Worm (Caenorhabditis elegans) whole organism, L4 larva: ENCODE results near the gene C56G2.5.

Source experiments
- T20F7.1 ChIP-seq: fragments of 200-800 bp; sonication (Bioruptor generic); optimal IDR thresholded peaks from 2 replicates; lab custom pipeline; 2018; ENCODE audit warnings: mild to moderate bottlenecking, missing genetic modification characterization, missing compliant biosample characterization
- Y48G9A.11 ChIP-seq: fragments of 200-800 bp; sonication (Bioruptor generic); IDR thresholded peaks from 2 replicates; pipeline ENCODE4 v1.3.6; 2022; ENCODE audit warnings: missing genetic modification reagents, missing genetic modification characterization, missing compliant biosample characterization
- ZK337.2 ChIP-seq: fragments of 200-800 bp; sonication (Bioruptor generic); IDR thresholded peaks from 2 replicates; pipeline ENCODE4 v1.3.6; 2022; ENCODE audit warnings: missing genetic modification reagents, missing genetic modification characterization, missing compliant biosample characterization
- aly-2 ChIP-seq: sonication (generic microtip); optimal IDR thresholded peaks from 2 replicates; lab custom pipeline; 2018; ENCODE audit warnings: missing biosample characterization, missing genetic modification characterization
- ama-1 ChIP-seq: fragments of 150-350 bp; optimal IDR thresholded peaks from 2 replicates; lab custom pipeline; 2014; ENCODE audit warnings: inconsistent platforms, mixed read lengths
- attf-4 ChIP-seq: sonication (generic microtip); optimal IDR thresholded peaks from 3 replicates; lab custom pipeline; 2017; ENCODE audit warnings: missing biosample characterization, missing genetic modification characterization
- ceh-44 ChIP-seq: fragments of 200-800 bp; sonication (Bioruptor generic); IDR thresholded peaks from 2 replicates; pipeline ENCODE4 v1.3.6; 2022; ENCODE audit warnings: missing genetic modification reagents, missing genetic modification characterization, missing compliant biosample characterization
- ceh-82 ChIP-seq: sonication (generic microtip); optimal IDR thresholded peaks from 2 replicates; lab custom pipeline; 2017; ENCODE audit warnings: missing biosample characterization, missing genetic modification characterization
- cey-2 ChIP-seq: sonication (generic microtip); optimal IDR thresholded peaks from 3 replicates; lab custom pipeline; 2017; ENCODE audit warnings: missing genetic modification characterization, mild to moderate bottlenecking, missing compliant biosample characterization, antibody characterized with exemption, borderline replicate concordance; ENCODE audit not compliant: insufficient read depth
- ctbp-1 ChIP-seq: fragments of 200-800 bp; sonication (Bioruptor generic); IDR thresholded peaks from 2 replicates; pipeline ENCODE4 v1.3.6; 2022; ENCODE audit warnings: missing genetic modification reagents, missing genetic modification characterization, missing compliant biosample characterization
- daf-16 ChIP-seq, 3 experiments: sonication (generic microtip); optimal IDR thresholded peaks; 2 replicates each; lab custom pipeline; 2016 to 2017; ENCODE audit warnings: missing genetic modification characterization in 3 of 3, missing genetic modification reagents in 3 of 3, mild to moderate bottlenecking in 2 of 3, missing compliant biosample characterization in 2 of 3, missing biosample characterization in 1 of 3, moderate library complexity in 1 of 3
- dmd-6 ChIP-seq: fragments of 200-800 bp; sonication (Bioruptor generic); IDR thresholded peaks from 2 replicates; pipeline ENCODE4 v1.3.6; 2022; ENCODE audit warnings: missing genetic modification reagents, missing genetic modification characterization, missing compliant biosample characterization
- dmd-9 ChIP-seq: fragments of 200-800 bp; sonication (Bioruptor generic); IDR thresholded peaks from 2 replicates; pipeline ENCODE4 v1.3.6; 2022; ENCODE audit warnings: missing genetic modification reagents, missing genetic modification characterization, missing compliant biosample characterization
- dpl-1 ChIP-seq: fragments of 150-350 bp; optimal IDR thresholded peaks from 2 replicates; lab custom pipeline; 2014; ENCODE audit warnings: missing biosample characterization, missing genetic modification reagents, missing genetic modification characterization
- dve-1 ChIP-seq: sonication (generic microtip); optimal IDR thresholded peaks from 2 replicates; lab custom pipeline; 2017; ENCODE audit warnings: antibody characterized with exemption, mild to moderate bottlenecking, missing genetic modification characterization, missing compliant biosample characterization; ENCODE audit not compliant: insufficient read depth
- egl-27 ChIP-seq: sonication (generic microtip); optimal IDR thresholded peaks from 3 replicates; lab custom pipeline; 2017; ENCODE audit warnings: missing biosample characterization, missing genetic modification reagents, missing genetic modification characterization
- egl-43 ChIP-seq: fragments of 200-800 bp; sonication (Bioruptor generic); IDR thresholded peaks from 2 replicates; pipeline ENCODE4 v1.3.6; 2022; ENCODE audit warnings: missing genetic modification reagents, missing genetic modification characterization, missing compliant biosample characterization
- fkh-10 ChIP-seq: fragments of 150-350 bp; optimal IDR thresholded peaks from 2 replicates; lab custom pipeline; 2014; ENCODE audit warnings: missing biosample characterization, missing genetic modification reagents, missing genetic modification characterization
- hif-1 ChIP-seq, 2 experiments: sonication (generic microtip); optimal IDR thresholded peaks; 2 replicates each; lab custom pipeline; 2016 to 2017; ENCODE audit warnings: missing compliant biosample characterization in 2 of 2, missing genetic modification characterization in 2 of 2, missing genetic modification reagents in 2 of 2, missing genotype in 2 of 2, mild to moderate bottlenecking in 1 of 2
- hlh-11 ChIP-seq: fragments of 200-800 bp; sonication (Bioruptor generic); optimal IDR thresholded peaks from 2 replicates; lab custom pipeline; 2018; ENCODE audit warnings: mild to moderate bottlenecking, missing genetic modification characterization, missing compliant biosample characterization
- hmg-1.1 ChIP-seq: fragments of 200-800 bp; sonication (Bioruptor generic); IDR thresholded peaks from 2 replicates; pipeline ENCODE4 v1.3.6; 2022; ENCODE audit warnings: missing genetic modification reagents, missing genetic modification characterization, missing compliant biosample characterization
- jun-1 ChIP-seq: fragments of 150-350 bp; optimal IDR thresholded peaks from 2 replicates; lab custom pipeline; 2014; ENCODE audit warnings: missing biosample characterization, missing genetic modification reagents, missing genetic modification characterization
- lin-1 ChIP-seq: fragments of 200-800 bp; sonication (Bioruptor generic); IDR thresholded peaks from 2 replicates; pipeline ENCODE4 v1.3.6; 2022; ENCODE audit warnings: missing genetic modification reagents, missing genetic modification characterization, missing compliant biosample characterization
- lin-13 ChIP-seq: fragments of 150-350 bp; optimal IDR thresholded peaks from 2 replicates; lab custom pipeline; 2014; ENCODE audit warnings: missing biosample characterization, missing genetic modification reagents, missing genetic modification characterization
- lsy-2 ChIP-seq, 2 experiments: fragments of 150-350 bp in 1 of 2; sonication (generic microtip) in 1 of 2; optimal IDR thresholded peaks; 2 replicates each; lab custom pipeline; 2014 to 2017; ENCODE audit warnings: missing biosample characterization in 2 of 2, missing genetic modification characterization in 2 of 2
- madf-5 ChIP-seq, 2 experiments: fragments of 200-800 bp; sonication (Bioruptor generic); IDR thresholded peaks; 2 replicates each; pipeline ENCODE4 v1.3.6; 2022; ENCODE audit warnings: missing compliant biosample characterization in 2 of 2, missing genetic modification characterization in 2 of 2
- mdl-1 ChIP-seq, 2 experiments: fragments of 150-350 bp in 1 of 2; sonication (generic microtip) in 1 of 2; optimal IDR thresholded peaks; 2 replicates each; lab custom pipeline; 2014 to 2017; ENCODE audit warnings: missing biosample characterization in 2 of 2, missing genetic modification characterization in 2 of 2
- mep-1 ChIP-seq: fragments of 150-350 bp; sonication (generic microtip); optimal IDR thresholded peaks from 3 replicates; lab custom pipeline; 2014; ENCODE audit warnings: missing biosample characterization, missing genetic modification characterization
- mxl-3 ChIP-seq: fragments of 200-800 bp; sonication (Bioruptor generic); optimal IDR thresholded peaks from 2 replicates; lab custom pipeline; 2018; ENCODE audit warnings: mild to moderate bottlenecking, missing genetic modification characterization, missing compliant biosample characterization
- nhr-102 ChIP-seq: sonication (generic microtip); optimal IDR thresholded peaks from 2 replicates; lab custom pipeline; 2016; ENCODE audit warnings: mild to moderate bottlenecking, missing genetic modification characterization, moderate library complexity, missing compliant biosample characterization
- nhr-11 ChIP-seq: fragments of 150-350 bp; optimal IDR thresholded peaks from 2 replicates; lab custom pipeline; 2014; ENCODE audit warnings: missing biosample characterization, missing genetic modification characterization
- nhr-25 ChIP-seq: sonication (generic microtip); optimal IDR thresholded peaks from 2 replicates; lab custom pipeline; 2017; ENCODE audit warnings: missing genetic modification characterization, mild to moderate bottlenecking, missing compliant biosample characterization, antibody characterized with exemption, moderate library complexity, borderline replicate concordance; ENCODE audit not compliant: insufficient read depth
- nhr-28 ChIP-seq: fragments of 150-350 bp; optimal IDR thresholded peaks from 2 replicates; lab custom pipeline; 2014; ENCODE audit warnings: missing biosample characterization, missing genetic modification characterization
- nhr-41 ChIP-seq: fragments of 200-800 bp; sonication (Bioruptor generic); IDR thresholded peaks from 2 replicates; pipeline ENCODE4 v1.3.6; 2022; ENCODE audit warnings: missing genetic modification reagents, missing genetic modification characterization, missing compliant biosample characterization
- nhr-48 ChIP-seq: sonication (generic microtip); optimal IDR thresholded peaks from 2 replicates; lab custom pipeline; 2016; ENCODE audit warnings: mild to moderate bottlenecking, missing genetic modification characterization, missing compliant biosample characterization
- nhr-76 ChIP-seq: fragments of 150-350 bp; optimal IDR thresholded peaks from 2 replicates; lab custom pipeline; 2014; ENCODE audit warnings: missing biosample characterization, missing genetic modification characterization
- nhr-77 ChIP-seq: fragments of 150-350 bp; optimal IDR thresholded peaks from 2 replicates; lab custom pipeline; 2014; ENCODE audit warnings: missing biosample characterization, missing genetic modification characterization
- php-3 ChIP-seq: fragments of 200-800 bp; sonication (Bioruptor generic); IDR thresholded peaks from 2 replicates; pipeline ENCODE4 v1.3.6; 2022; ENCODE audit warnings: missing genetic modification reagents, missing genetic modification characterization, missing compliant biosample characterization
- pqm-1 ChIP-seq: sonication (generic microtip); optimal IDR thresholded peaks from 2 replicates; lab custom pipeline; 2017; ENCODE audit warnings: missing biosample characterization, missing genetic modification characterization
- saeg-2 ChIP-seq: fragments of 200-800 bp; sonication (Bioruptor generic); IDR thresholded peaks from 2 replicates; pipeline ENCODE4 v1.3.6; 2022; ENCODE audit warnings: missing genetic modification reagents, missing genetic modification characterization, missing compliant biosample characterization
- unc-39 ChIP-seq: sonication (generic microtip); optimal IDR thresholded peaks from 2 replicates; lab custom pipeline; 2017; ENCODE audit warnings: missing biosample characterization, missing genetic modification characterization
- unc-62 ChIP-seq, 3 experiments: fragments of 150-350 bp in 1 of 3; sonication (generic microtip); optimal IDR thresholded peaks in 2 of 3; peaks in 1 of 3; 1 replicate in 1 of 3; 2 replicates in 2 of 3; lab custom pipeline; 2014 to 2017; ENCODE audit warnings: missing biosample characterization in 3 of 3, missing genetic modification characterization in 3 of 3, missing genetic modification reagents in 3 of 3, missing genotype in 1 of 3
- zfp-3 ChIP-seq: fragments of 200-800 bp; sonication (Bioruptor generic); conservative IDR thresholded peaks from 2 replicates; pipeline ENCODE4 v1.3.6; 2022; ENCODE audit warnings: missing genetic modification reagents, missing genetic modification characterization, missing compliant biosample characterization
- zip-2 ChIP-seq: fragments of 150-350 bp; optimal IDR thresholded peaks from 2 replicates; lab custom pipeline; 2014; ENCODE audit warnings: missing biosample characterization, missing genetic modification characterization
- ztf-7 ChIP-seq: fragments of 150-350 bp; optimal IDR thresholded peaks from 2 replicates; lab custom pipeline; 2014; ENCODE audit warnings: missing biosample characterization, missing genetic modification characterization

C56G2.5 gene

DNA sequence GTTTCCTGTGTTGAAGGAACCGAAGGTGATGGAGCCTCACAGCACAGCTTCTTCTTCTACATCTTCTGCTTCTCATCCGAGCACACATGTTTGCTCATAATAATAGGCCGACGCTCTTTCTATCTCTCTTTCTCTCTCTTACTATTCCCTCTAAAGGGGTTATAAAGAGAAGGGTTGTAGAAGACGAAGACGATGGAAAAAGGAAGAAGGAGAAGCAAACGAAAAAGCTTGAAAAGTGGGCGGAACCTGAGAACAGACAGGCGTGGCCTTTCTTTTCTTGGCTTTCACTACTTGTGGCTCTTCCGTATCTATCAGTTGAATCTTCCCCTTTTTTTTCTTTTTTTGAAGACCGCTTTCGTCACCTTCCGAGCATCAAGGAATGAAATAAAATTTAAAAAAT lies 16.2 kb downstream of the C56G2.5 start:
- TF ChIP-seq ctbp-1 (GFP tag; lab: Robert Waterston, UW) = 0 out of 2 replicates have a peak, but pooled peaks have one; percentile 27
- no peak for TF ChIP-seq zip-2
- no peak for TF ChIP-seq ztf-7 (tag; lab: Kevin White, UChicago)
- peak; percentile 32 for TF ChIP-seq fkh-10

DNA sequence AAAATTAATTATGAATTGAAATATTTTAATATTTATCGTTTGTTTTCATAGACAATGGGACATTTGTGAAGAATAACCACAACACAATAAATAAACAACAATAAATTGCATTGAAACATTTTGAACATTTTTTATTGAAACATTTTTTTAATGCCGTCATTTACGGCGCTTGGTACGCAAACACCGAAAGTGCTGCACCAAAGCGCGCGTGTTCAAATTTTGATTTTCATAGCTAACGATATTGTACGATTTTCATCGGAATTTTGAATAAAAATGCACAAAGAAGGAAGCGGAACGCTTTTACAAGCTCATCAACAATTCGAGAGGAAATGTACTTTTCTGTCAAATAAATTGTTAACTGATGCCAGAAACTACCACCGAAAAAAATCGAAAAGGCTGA lies 20.3 kb downstream of the C56G2.5 start:
- TF ChIP-seq unc-39 (tag; lab: Kevin White, UChicago) (no peak), nhr-76 (tag; lab: Kevin White, UChicago) (no peak), ceh-44 (GFP tag; lab: Robert Waterston, UW) (no peak)

DNA sequence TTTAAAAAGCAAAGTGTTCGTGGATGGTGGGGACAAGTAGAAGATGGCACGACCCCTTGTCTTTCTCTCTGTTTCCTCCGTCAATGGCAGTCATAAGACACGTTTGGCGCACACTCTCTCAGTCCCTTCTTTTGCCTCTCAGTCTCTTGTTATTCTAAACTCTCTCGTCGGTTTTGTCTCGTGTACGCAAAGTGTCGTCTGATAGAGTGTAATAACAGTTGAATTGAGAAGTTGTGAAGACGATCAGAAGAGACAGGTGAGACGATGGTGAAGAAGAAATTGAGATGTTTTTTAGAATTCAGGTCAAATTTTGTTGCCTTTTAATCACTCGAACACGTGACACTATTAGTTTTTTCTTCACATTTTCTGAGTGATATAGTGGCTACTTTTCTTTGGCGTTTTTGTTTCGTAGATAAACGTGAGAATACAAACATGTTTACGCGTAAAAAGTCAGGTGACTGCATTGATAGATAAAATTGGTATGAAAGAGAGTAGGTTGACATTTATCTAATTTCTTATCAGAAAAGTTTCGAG lies 20.9 kb downstream of the C56G2.5 start, which contains the start of gene F47D12.9:
Gene F47D12.9, minus strand, starts transcription at position 267 of the 534 bp plus-strand sequence.
- TF ChIP-seq nhr-48 = peak; percentile 71
- TF ChIP-seq mxl-3 (GFP tag; lab: Kevin White, UChicago) = peak; percentile 88
- TF ChIP-seq nhr-25 = peak; percentile 46
- no peak for TF ChIP-seq Y48G9A.11
- no peak for TF ChIP-seq attf-4
- TF ChIP-seq cey-2 = peak; percentile 11
- peak; percentile 51 for TF ChIP-seq dpl-1 (GFP tag; lab: Kevin White, UChicago)
- TF ChIP-seq aly-2 (tag; lab: Kevin White, UChicago) = no peak
- TF ChIP-seq ceh-82 = no peak
- TF ChIP-seq lsy-2 (tag; optimal IDR thresholded peaks at IDR 0.05; lab: Kevin White, UChicago) = peak; percentile 59 to 84
- peak in 1 of 2 experiments; percentile 74 for TF ChIP-seq hif-1 (tag; optimal IDR thresholded peaks at IDR 0.05; lab: Kevin White, UChicago)
- TF ChIP-seq nhr-102 (tag; lab: Kevin White, UChicago) = peak; percentile 55
- TF ChIP-seq T20F7.1 (GFP tag; lab: Kevin White, UChicago) = peak; percentile 33
- TF ChIP-seq zfp-3 = 0 out of 2 replicates have a peak, but pooled peaks have one; percentile 5
- peak; percentile 71 for TF ChIP-seq lin-13 (GFP tag; lab: Kevin White, UChicago)
- peak; percentile 56; the same call in 1 of the 2 replicates for TF ChIP-seq egl-43 (GFP tag; lab: Robert Waterston, UW)
- TF ChIP-seq dmd-9 (GFP tag; lab: Robert Waterston, UW) = 0 out of 2 replicates have a peak, but pooled peaks have one; percentile 19
- TF ChIP-seq php-3 (GFP tag; lab: Robert Waterston, UW) = peak; percentile 82
- peak; percentile 12 for TF ChIP-seq jun-1 (tag; lab: Kevin White, UChicago)
- peak; percentile 80 for TF ChIP-seq hmg-1.1 (GFP tag; lab: Robert Waterston, UW)
- TF ChIP-seq dmd-6 = peak; percentile 73; the same call in 1 of the 2 replicates
- TF ChIP-seq daf-16 (GFP tag; optimal IDR thresholded peaks at IDR 0.05; lab: Kevin White, UChicago) = peak; percentile 73 to 93
- TF ChIP-seq daf-16 (tag; optimal IDR thresholded peaks at IDR 0.05; lab: Kevin White, UChicago) = peak; percentile 92
- TF ChIP-seq nhr-28 = peak; percentile 84
- no peak for TF ChIP-seq madf-5 (GFP tag; IDR thresholded peaks at IDR 0.05; lab: Robert Waterston, UW)
- no peak for TF ChIP-seq ZK337.2
- peak; percentile 90 for TF ChIP-seq hlh-11 (tag; lab: Kevin White, UChicago)
- peak; percentile 28 for TF ChIP-seq nhr-77 (tag; lab: Kevin White, UChicago)
- TF ChIP-seq lin-1 (GFP tag; lab: Robert Waterston, UW) = no peak
- peak; percentile 83 for TF ChIP-seq dve-1 (tag; lab: Kevin White, UChicago)
- TF ChIP-seq egl-27 (tag; lab: Kevin White, UChicago) = no peak
- peak; percentile 45 for TF ChIP-seq pqm-1
- peak; percentile 4 for TF ChIP-seq ztf-7 (tag; lab: Kevin White, UChicago)
- TF ChIP-seq unc-62 (GFP tag; optimal IDR thresholded peaks at IDR 0.05 in 1 of 2; lab: Kevin White, UChicago) = peak in 1 of 2 experiments; percentile 80
- TF ChIP-seq unc-62 (tag; optimal IDR thresholded peaks at IDR 0.05; lab: Kevin White, UChicago) = no peak
- no peak for TF ChIP-seq unc-39 (tag; lab: Kevin White, UChicago)
- no peak for TF ChIP-seq saeg-2 (GFP tag; lab: Robert Waterston, UW)
- TF ChIP-seq mep-1 = peak; percentile 81
- TF ChIP-seq ama-1 (lab: Kevin White, UChicago) = peak; percentile 51
- peak; percentile 26 to 85 for TF ChIP-seq mdl-1 (tag; optimal IDR thresholded peaks at IDR 0.05; lab: Kevin White, UChicago)
- no peak for TF ChIP-seq nhr-41 (GFP tag; lab: Robert Waterston, UW)
- peak; percentile 72 for TF ChIP-seq nhr-11 (tag; lab: Kevin White, UChicago)
